Fruit fly (Drosophila melanogaster) whole organism, embryonic: ENCODE data around the gene CG15638.

ENCODE experiments used
- Antp ChIP-seq: fragments of 200-800 bp; sonication (Bioruptor generic); optimal IDR thresholded peaks from 3 replicates; lab custom pipeline; 2016; ENCODE audit warnings: missing biosample characterization, missing genetic modification characterization
- CG10267 ChIP-seq: fragments of 200-800 bp; sonication (Bioruptor generic); optimal IDR thresholded peaks from 2 replicates; lab custom pipeline; 2018; ENCODE audit warnings: missing biosample characterization, mild to moderate bottlenecking, missing genetic modification characterization, moderate library complexity
- CG11093 ChIP-seq: fragments of 200-800 bp; sonication (Bioruptor generic); IDR thresholded peaks from 3 replicates; pipeline ENCODE4 v1.3.6; 2022; ENCODE audit warnings: missing biosample characterization, missing genetic modification characterization
- CG11696 ChIP-seq: fragments of 200-800 bp; sonication (Bioruptor generic); IDR thresholded peaks from 2 replicates; pipeline ENCODE4 v1.3.6; 2022; ENCODE audit warnings: missing biosample characterization, missing genetic modification characterization
- CG12236 ChIP-seq: fragments of 200-800 bp; sonication (Bioruptor generic); optimal IDR thresholded peaks from 2 replicates; lab custom pipeline; 2016; ENCODE audit warnings: missing biosample characterization, missing genetic modification characterization
- CG1647 ChIP-seq: fragments of 200-800 bp; sonication (Bioruptor generic); optimal IDR thresholded peaks from 3 replicates; lab custom pipeline; 2016; ENCODE audit warnings: missing biosample characterization, missing genetic modification characterization
- CG17568 ChIP-seq: fragments of 200-800 bp; sonication (Bioruptor generic); optimal IDR thresholded peaks from 2 replicates; lab custom pipeline; 2018; ENCODE audit warnings: missing biosample characterization, mild to moderate bottlenecking, missing genetic modification characterization, moderate library complexity
- CG1792 ChIP-seq: fragments of 200-800 bp; sonication (Bioruptor generic); optimal IDR thresholded peaks from 2 replicates; lab custom pipeline; 2016; ENCODE audit warnings: missing biosample characterization, missing genetic modification characterization
- CG18011 ChIP-seq: fragments of 200-800 bp; sonication (Bioruptor generic); optimal IDR thresholded peaks from 2 replicates; lab custom pipeline; 2017; ENCODE audit warnings: missing biosample characterization, missing genetic modification characterization, mild to moderate bottlenecking, moderate library complexity, missing genotype
- CG18262 ChIP-seq: fragments of 200-800 bp; optimal IDR thresholded peaks from 3 replicates; lab custom pipeline; 2019; ENCODE audit warnings: missing biosample characterization, mild to moderate bottlenecking, missing genetic modification characterization, moderate library complexity
- CG18599 ChIP-seq: fragments of 200-800 bp; sonication (Bioruptor generic); optimal IDR thresholded peaks from 3 replicates; lab custom pipeline; 2017; ENCODE audit warnings: missing biosample characterization, missing genetic modification characterization, mild to moderate bottlenecking, moderate library complexity, missing genetic modification reagents
- CG2889 ChIP-seq: fragments of 200-800 bp; sonication (Bioruptor generic); IDR thresholded peaks from 3 replicates; pipeline ENCODE4 v1.3.6; 2022; ENCODE audit warnings: missing biosample characterization, missing genetic modification characterization
- CG31441 ChIP-seq: fragments of 200-800 bp; sonication (Bioruptor generic); IDR thresholded peaks from 2 replicates; pipeline ENCODE4 v1.3.6; 2022; ENCODE audit warnings: missing biosample characterization, missing genetic modification characterization
- CG5180 ChIP-seq: fragments of 200-800 bp; sonication (Bioruptor generic); optimal IDR thresholded peaks from 3 replicates; lab custom pipeline; 2017; ENCODE audit warnings: missing biosample characterization, missing genetic modification characterization, mild to moderate bottlenecking, moderate library complexity, missing genetic modification reagents
- CG6254 ChIP-seq: fragments of 200-800 bp; sonication (Bioruptor generic); optimal IDR thresholded peaks from 3 replicates; lab custom pipeline; 2017; ENCODE audit warnings: mild to moderate bottlenecking, missing biosample characterization, missing genetic modification reagents, missing genetic modification characterization
- CG7786 ChIP-seq: fragments of 200-800 bp; sonication (Bioruptor generic); optimal IDR thresholded peaks from 2 replicates; lab custom pipeline; 2016; ENCODE audit warnings: missing biosample characterization, missing genetic modification characterization
- CG8765 ChIP-seq: fragments of 200-800 bp; sonication (Bioruptor generic); IDR thresholded peaks from 2 replicates; pipeline ENCODE4 v1.3.6; 2022; ENCODE audit warnings: missing biosample characterization, missing genetic modification characterization
- CG9437 ChIP-seq: fragments of 200-800 bp; sonication (Bioruptor generic); optimal IDR thresholded peaks from 2 replicates; lab custom pipeline; 2018; ENCODE audit warnings: missing biosample characterization, mild to moderate bottlenecking, missing genetic modification characterization
- CkIIα-i1 ChIP-seq: fragments of 200-800 bp; sonication (Bioruptor generic); IDR thresholded peaks from 2 replicates; pipeline ENCODE4 v1.3.6; 2022; ENCODE audit warnings: missing biosample characterization, missing genetic modification characterization
- Hr51 ChIP-seq, 2 experiments: fragments of 200-800 bp; sonication (Bioruptor generic); optimal IDR thresholded peaks; 2 replicates in 1 of 2; 3 replicates in 1 of 2; lab custom pipeline; 2016 to 2018; ENCODE audit warnings: missing biosample characterization in 2 of 2, missing genetic modification characterization in 2 of 2, mild to moderate bottlenecking in 1 of 2, moderate library complexity in 1 of 2
- Lim3 ChIP-seq: fragments of 200-800 bp; sonication (Bioruptor generic); IDR thresholded peaks from 2 replicates; pipeline ENCODE4 v1.3.6; 2022; ENCODE audit warnings: missing biosample characterization, missing genetic modification characterization
- MBD-R2 ChIP-seq: fragments of 200-800 bp; sonication (Bioruptor generic); IDR thresholded peaks from 2 replicates; pipeline ENCODE4 v1.3.6; 2022; ENCODE audit warnings: missing biosample characterization, missing genetic modification characterization
- Neu2 ChIP-seq: fragments of 200-800 bp; sonication (Bioruptor generic); optimal IDR thresholded peaks from 3 replicates; lab custom pipeline; 2016; ENCODE audit warnings: missing biosample characterization, missing genetic modification characterization, borderline replicate concordance
- Nf-YA ChIP-seq: fragments of 200-800 bp; sonication (Bioruptor generic); IDR thresholded peaks from 2 replicates; pipeline ENCODE4 v1.3.6; 2022; ENCODE audit warnings: missing biosample characterization, missing genetic modification characterization
- Optix ChIP-seq: fragments of 200-800 bp; sonication (Bioruptor generic); IDR thresholded peaks from 3 replicates; pipeline ENCODE4 v1.3.6; 2022; ENCODE audit warnings: missing biosample characterization, missing genetic modification characterization
- Sox100B ChIP-seq: fragments of 200-800 bp; sonication (Bioruptor generic); optimal IDR thresholded peaks from 3 replicates; lab custom pipeline; 2018; ENCODE audit warnings: missing biosample characterization, mild to moderate bottlenecking, missing genetic modification characterization
- Sry-δ ChIP-seq: fragments of 200-800 bp; sonication (Bioruptor generic); optimal IDR thresholded peaks from 2 replicates; lab custom pipeline; 2016; ENCODE audit warnings: missing biosample characterization, missing genetic modification characterization
- Vsx1 ChIP-seq: fragments of 200-800 bp; sonication (Bioruptor generic); optimal IDR thresholded peaks from 2 replicates; lab custom pipeline; 2017; ENCODE audit warnings: missing biosample characterization, mild to moderate bottlenecking, missing genetic modification characterization, missing genetic modification reagents
- Xbp1 ChIP-seq: fragments of 200-800 bp; sonication (Bioruptor generic); optimal IDR thresholded peaks from 3 replicates; lab custom pipeline; 2016; ENCODE audit warnings: missing biosample characterization, mild to moderate bottlenecking, missing genetic modification characterization
- cato ChIP-seq: fragments of 200-800 bp; sonication (Bioruptor generic); optimal IDR thresholded peaks from 2 replicates; lab custom pipeline; 2016; ENCODE audit warnings: missing biosample characterization, missing genetic modification characterization, borderline replicate concordance
- cwo ChIP-seq: fragments of 200-800 bp; sonication (Bioruptor generic); optimal IDR thresholded peaks from 3 replicates; lab custom pipeline; 2017; ENCODE audit warnings: missing biosample characterization, missing genetic modification characterization, mild to moderate bottlenecking, moderate library complexity, missing genetic modification reagents
- dmrt99B ChIP-seq: fragments of 200-800 bp; sonication (Bioruptor generic); optimal IDR thresholded peaks from 2 replicates; lab custom pipeline; 2018; ENCODE audit warnings: missing biosample characterization, mild to moderate bottlenecking, missing genetic modification characterization, moderate library complexity
- dysf ChIP-seq: fragments of 200-800 bp; sonication (Bioruptor generic); IDR thresholded peaks from 3 replicates; pipeline ENCODE4 v1.3.6; 2022; ENCODE audit warnings: missing biosample characterization, missing genetic modification characterization
- ems ChIP-seq: fragments of 200-800 bp; sonication (Bioruptor generic); optimal IDR thresholded peaks from 3 replicates; lab custom pipeline; 2016; ENCODE audit warnings: missing biosample characterization, missing genetic modification characterization
- gce ChIP-seq: fragments of 200-800 bp; sonication (Bioruptor generic); IDR thresholded peaks from 3 replicates; pipeline ENCODE4 v1.3.6; 2022; ENCODE audit warnings: missing biosample characterization, missing genetic modification characterization
- hb ChIP-seq: fragments of 200-800 bp; sonication (Bioruptor generic); IDR thresholded peaks from 3 replicates; pipeline ENCODE4 v1.3.6; 2022; ENCODE audit warnings: missing biosample characterization, missing genetic modification characterization; ENCODE audit not compliant: partially characterized antibody
- lab ChIP-seq: fragments of 200-800 bp; sonication (Bioruptor generic); optimal IDR thresholded peaks from 3 replicates; lab custom pipeline; 2017; ENCODE audit warnings: missing biosample characterization, missing genetic modification characterization, mild to moderate bottlenecking, moderate library complexity, missing genetic modification reagents
- mirr ChIP-seq: fragments of 200-800 bp; sonication (Bioruptor generic); optimal IDR thresholded peaks from 3 replicates; lab custom pipeline; 2018; ENCODE audit warnings: missing biosample characterization, mild to moderate bottlenecking, missing genetic modification characterization
- mld ChIP-seq: fragments of 200-800 bp; sonication (Bioruptor generic); IDR thresholded peaks from 3 replicates; pipeline ENCODE4 v1.3.6; 2022; ENCODE audit warnings: missing biosample characterization, missing genetic modification characterization; ENCODE audit not compliant: partially characterized antibody
- nmo ChIP-seq: fragments of 200-800 bp; sonication (Bioruptor generic); optimal IDR thresholded peaks from 2 replicates; lab custom pipeline; 2018; ENCODE audit warnings: missing biosample characterization, mild to moderate bottlenecking, missing genetic modification characterization, moderate library complexity
- nom ChIP-seq: fragments of 200-800 bp; sonication (Bioruptor generic); optimal IDR thresholded peaks from 2 replicates; lab custom pipeline; 2017; ENCODE audit warnings: missing biosample characterization, missing genetic modification characterization, mild to moderate bottlenecking, moderate library complexity, missing genetic modification reagents
- pan ChIP-seq, 4 experiments: fragments of >200 bp in 3 of 4; fragments of 200-800 bp in 1 of 4; sonication (Bioruptor generic) in 1 of 4; optimal IDR thresholded peaks in 3 of 4; IDR thresholded peaks in 1 of 4; 2 replicates each; pipeline versions ENCODE4 v1.3.6 to Lab custom; 2017 to 2022; ENCODE audit warnings: missing biosample characterization in 2 of 4, missing genetic modification characterization in 2 of 4, mixed read lengths in 1 of 4
- pros ChIP-seq: fragments of 200-800 bp; sonication (Bioruptor generic); optimal IDR thresholded peaks from 3 replicates; lab custom pipeline; 2019; ENCODE audit warnings: missing biosample characterization, mild to moderate bottlenecking, missing genetic modification characterization, moderate library complexity
- so ChIP-seq: fragments of 200-800 bp; sonication (Bioruptor generic); IDR thresholded peaks from 3 replicates; pipeline ENCODE4 v1.3.6; 2022; ENCODE audit warnings: missing biosample characterization, missing genetic modification characterization
- stc ChIP-seq: fragments of 200-800 bp; sonication (Bioruptor generic); IDR thresholded peaks from 2 replicates; pipeline ENCODE4 v1.3.6; 2022; ENCODE audit warnings: missing biosample characterization, missing genetic modification characterization
- sug ChIP-seq: fragments of 200-800 bp; optimal IDR thresholded peaks from 2 replicates; lab custom pipeline; 2019; ENCODE audit warnings: missing biosample characterization, mild to moderate bottlenecking, missing genetic modification characterization, moderate library complexity
- tio ChIP-seq: fragments of 200-800 bp; sonication (Bioruptor generic); optimal IDR thresholded peaks from 2 replicates; lab custom pipeline; 2017; ENCODE audit warnings: missing biosample characterization, missing genetic modification characterization, inconsistent platforms
- unpg ChIP-seq: fragments of 200-800 bp; sonication (Bioruptor generic); optimal IDR thresholded peaks from 3 replicates; lab custom pipeline; 2018; ENCODE audit warnings: missing biosample characterization, mild to moderate bottlenecking, missing genetic modification characterization, moderate library complexity
- wor ChIP-seq: fragments of 200-800 bp; sonication (Bioruptor generic); IDR thresholded peaks from 2 replicates; pipeline ENCODE4 v1.3.6; 2022; ENCODE audit warnings: missing biosample characterization, missing genetic modification characterization

Gene CG15638

DNA sequence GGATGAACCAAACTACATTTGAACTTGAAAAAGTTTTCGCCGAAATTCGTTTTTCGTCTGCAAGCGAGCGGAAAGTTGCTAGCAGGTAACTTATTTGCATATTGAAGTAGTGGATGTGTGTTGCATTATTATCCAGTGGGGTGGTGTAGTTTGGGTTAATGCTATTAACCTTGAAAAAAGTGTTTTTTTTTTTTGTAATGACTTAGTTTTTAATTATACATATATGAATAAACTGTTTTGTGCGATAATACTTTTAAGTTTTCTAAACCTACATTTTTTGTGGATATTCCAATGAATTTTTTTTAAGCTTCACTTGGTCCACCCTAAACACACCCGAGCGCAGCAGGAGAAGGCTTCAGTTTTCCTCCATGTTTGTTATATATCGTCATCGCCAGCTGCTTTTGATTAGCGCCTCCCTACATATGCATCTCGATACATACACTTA lies 35.4 kb upstream of the CG15638 start (continued):
- TF ChIP-seq CG18262 (tag; lab: Kevin White, UChicago) (peak; percentile 61), Nf-YA (GFP tag; lab: Robert Waterston, UW) (no peak), pros (GFP tag; lab: Kevin White, UChicago) (no peak), CG1647 (no peak), CG11696 (GFP tag; lab: Robert Waterston, UW) (0 out of 2 replicates have a peak, but pooled peaks have one; percentile 18), dysf (GFP tag; lab: Robert Waterston, UW) (0 out of 3 replicates have a peak, but pooled peaks have one; percentile 25), wor (GFP tag; lab: Robert Waterston, UW) (no peak), Xbp1 (GFP tag; lab: Kevin White, UChicago) (no peak), CG6254 (GFP tag; lab: Kevin White, UChicago) (peak; percentile 58), cato (peak; percentile 0), MBD-R2 (GFP tag; lab: Robert Waterston, UW) (no peak), lab (GFP tag; lab: Kevin White, UChicago) (peak; percentile 40), sug (no peak), CG18011 (GFP tag; lab: Kevin White, UChicago) (no peak), Sry-δ (GFP tag; lab: Kevin White, UChicago) (no peak), gce (GFP tag; lab: Robert Waterston, UW) (no peak), CG8765 (GFP tag; lab: Robert Waterston, UW) (no peak), mld (GFP tag; lab: Robert Waterston, UW) (no peak), CG18599 (GFP tag; lab: Kevin White, UChicago) (peak; percentile 23), tio (GFP tag; lab: Kevin White, UChicago) (peak; percentile 37), CG7786 (no peak), Sox100B (peak; percentile 53), stc (GFP tag; lab: Robert Waterston, UW) (no peak; the same call in 1 of the 2 replicates), CG17568 (no peak), unpg (peak; percentile 47), CG9437 (GFP tag; lab: Kevin White, UChicago) (peak; percentile 23), Lim3 (GFP tag; lab: Robert Waterston, UW) (no peak), CG10267 (tag; lab: Kevin White, UChicago) (peak; percentile 34), CG31441 (peak; percentile 68), Hr51 (GFP tag; optimal IDR thresholded peaks at IDR 0.05; lab: Kevin White, UChicago) (peak in 1 of 2 experiments; percentile 61), nmo (GFP tag; lab: Kevin White, UChicago) (peak; percentile 47), CkIIα-i1 (GFP tag; lab: Robert Waterston, UW) (no peak), CG5180 (GFP tag; lab: Kevin White, UChicago) (peak; percentile 37), hb (GFP tag; lab: Robert Waterston, UW) (no peak), Antp (no peak), pan (optimal IDR thresholded peaks at IDR 0.05; lab: Kevin White, UChicago) (no peak), pan (GFP tag; optimal IDR thresholded peaks at IDR 0.05 in 1 of 2, IDR thresholded peaks at IDR 0.05 in 1 of 2) (peak in 1 of 2 experiments; percentile 24), ems (GFP tag; lab: Kevin White, UChicago) (no peak), CG12236 (GFP tag; lab: Kevin White, UChicago) (no peak), Neu2 (GFP tag; lab: Kevin White, UChicago) (no peak), Vsx1 (GFP tag; lab: Kevin White, UChicago) (no peak), nom (peak; percentile 89), Optix (no peak), so (GFP tag; lab: Robert Waterston, UW) (no peak), CG2889 (GFP tag; lab: Robert Waterston, UW) (no peak), dmrt99B (peak; percentile 63), CG11093 (0 out of 3 replicates have a peak, but pooled peaks have one; percentile 13), cwo (GFP tag; lab: Kevin White, UChicago) (peak; percentile 14), mirr (GFP tag; lab: Kevin White, UChicago) (no peak), CG1792 (GFP tag; lab: Kevin White, UChicago) (no peak)
